Worm (Caenorhabditis elegans): Measurements from ENCODE around the gene cpg-24.

Gene cpg-24

ce11 chrIV:1659978-1660377 lies 28.2 kb downstream of the cpg-24 start, which contains the start of gene Y41D4B.4:
Gene Y41D4B.4, plus strand, starts transcription at chrIV:1660110.
- TF ChIP-seq irx-1 (tag; optimal IDR thresholded peaks at IDR 0.05) = no peak
- no peak for TF ChIP-seq C34B4.2 (tag; optimal IDR thresholded peaks at IDR 0.05)
- no peak for TF ChIP-seq aly-2 (tag; optimal IDR thresholded peaks at IDR 0.05)
- TF ChIP-seq nhr-28 (tag; optimal IDR thresholded peaks at IDR 0.05) = no peak
- TF ChIP-seq blmp-1 (tag; optimal IDR thresholded peaks at IDR 0.05) = no peak
- TF ChIP-seq Y116A8C.19 (tag; optimal IDR thresholded peaks at IDR 0.05; ENCODE audit: borderline replicate concordance) = no peak
- no peak for TF ChIP-seq snu-23 (GFP tag; optimal IDR thresholded peaks at IDR 0.05)
- TF ChIP-seq mdl-1 (tag; optimal IDR thresholded peaks at IDR 0.05) = no peak
- TF ChIP-seq elt-2 (tag; optimal IDR thresholded peaks at IDR 0.05) = no peak
- TF ChIP-seq unc-98 (GFP tag; IDR thresholded peaks at IDR 0.05) = no peak
- no peak for TF ChIP-seq unc-62 (GFP tag; optimal IDR thresholded peaks at IDR 0.05)
- TF ChIP-seq unc-86 (tag; optimal IDR thresholded peaks at IDR 0.05) = no peak
- TF ChIP-seq rnt-1 (tag; optimal IDR thresholded peaks at IDR 0.05) = no peak
- TF ChIP-seq efl-3 (GFP tag; optimal IDR thresholded peaks at IDR 0.05) = no peak
- TF ChIP-seq F16B12.6 (tag; optimal IDR thresholded peaks at IDR 0.05) = no peak
- no peak for TF ChIP-seq nhr-84 (tag; optimal IDR thresholded peaks at IDR 0.05)
- TF ChIP-seq dpl-1 (GFP tag; optimal IDR thresholded peaks at IDR 0.05) = no peak

ce11 chrIV:1660735-1661134 lies 29.0 kb downstream of the cpg-24 start:
- TF ChIP-seq nhr-28 (tag; optimal IDR thresholded peaks at IDR 0.05) (no peak), mef-2 (tag; optimal IDR thresholded peaks at IDR 0.05) (no peak), unc-130 (tag; optimal IDR thresholded peaks at IDR 0.05) (no peak), hlh-17 (GFP tag; optimal IDR thresholded peaks at IDR 0.05; ENCODE audit: borderline replicate concordance) (no peak), nhr-71 (tag; optimal IDR thresholded peaks at IDR 0.05) (no peak), grh-1 (GFP tag; IDR thresholded peaks at IDR 0.05) (no peak), swsn-7 (tag; optimal IDR thresholded peaks at IDR 0.05) (no peak), zip-4 (GFP tag; optimal IDR thresholded peaks at IDR 0.05) (no peak), nhr-77 (tag; optimal IDR thresholded peaks at IDR 0.05) (no peak), mdl-1 (tag; optimal IDR thresholded peaks at IDR 0.05) (no peak), ztf-11 (tag; optimal IDR thresholded peaks at IDR 0.05) (no peak), ama-1 (optimal IDR thresholded peaks at IDR 0.05) (no peak), ets-5 (GFP tag; IDR thresholded peaks at IDR 0.05) (no peak), aha-1 (tag; optimal IDR thresholded peaks at IDR 0.05) (no peak), lin-14 (GFP tag; optimal IDR thresholded peaks at IDR 0.05) (no peak)

ce11 chrIV:1662872-1663271 lies 31.1 kb downstream of the cpg-24 start:
- TF ChIP-seq ama-1 (optimal IDR thresholded peaks at IDR 0.05) = no peak
- no peak for TF ChIP-seq skn-1 (tag; optimal IDR thresholded peaks at IDR 0.05)
- no peak for TF ChIP-seq pag-3 (tag; optimal IDR thresholded peaks at IDR 0.05; ENCODE audit: borderline replicate concordance, insufficient read depth)
- TF ChIP-seq nhr-19 (GFP tag; conservative IDR thresholded peaks at IDR 0.05) = no peak
- no peak for TF ChIP-seq nhr-76 (tag; optimal IDR thresholded peaks at IDR 0.05)
- TF ChIP-seq lin-35 (GFP tag; optimal IDR thresholded peaks at IDR 0.05) = no peak
- TF ChIP-seq C34B4.2 (tag; optimal IDR thresholded peaks at IDR 0.05) = no peak
- TF ChIP-seq lin-15B (tag; optimal IDR thresholded peaks at IDR 0.05) = no peak
- no peak for TF ChIP-seq sptf-1 (tag; optimal IDR thresholded peaks at IDR 0.05)

ce11 chrIV:1672398-1672797 lies 40.6 kb downstream of the cpg-24 start, which contains the start of gene Y41D4B.1:
Gene Y41D4B.1, plus strand, starts transcription at chrIV:1672698.
- no peak for TF ChIP-seq lin-15B (tag; optimal IDR thresholded peaks at IDR 0.05)
- TF ChIP-seq dpl-1 (GFP tag; optimal IDR thresholded peaks at IDR 0.05) = no peak
- TF ChIP-seq vab-15 (tag; optimal IDR thresholded peaks at IDR 0.05) = no peak
- no peak for TF ChIP-seq skn-1 (tag; optimal IDR thresholded peaks at IDR 0.05)
- no peak for TF ChIP-seq tbx-2 (tag; optimal IDR thresholded peaks at IDR 0.05)
- no peak for TF ChIP-seq elt-2 (tag; optimal IDR thresholded peaks at IDR 0.05)
